Worm (Caenorhabditis elegans) whole organism, L1 larva: Measurements from ENCODE around the gene haly-1.

Experiments
- C16A3.4 ChIP-seq: fragments of 150-350 bp; optimal IDR thresholded peaks from 2 replicates; lab custom pipeline; 2014; ENCODE audit warnings: missing biosample characterization, missing genetic modification characterization
- Y116A8C.19 ChIP-seq: sonication (generic microtip); optimal IDR thresholded peaks from 2 replicates; lab custom pipeline; 2016; ENCODE audit warnings: missing compliant biosample characterization, missing genetic modification characterization, borderline replicate concordance
- aha-1 ChIP-seq: fragments of 150-350 bp; optimal IDR thresholded peaks from 2 replicates; lab custom pipeline; 2014; ENCODE audit warnings: missing biosample characterization, missing genetic modification characterization
- alr-1 ChIP-seq: fragments of 200-800 bp; sonication (Bioruptor generic); optimal IDR thresholded peaks from 2 replicates; lab custom pipeline; 2018; ENCODE audit warnings: borderline replicate concordance, mild to moderate bottlenecking, missing genetic modification characterization, missing compliant biosample characterization
- ama-1 ChIP-seq: fragments of 150-350 bp; optimal IDR thresholded peaks from 2 replicates; lab custom pipeline; 2014
- blmp-1 ChIP-seq: fragments of 150-350 bp; optimal IDR thresholded peaks from 2 replicates; lab custom pipeline; 2014; ENCODE audit warnings: missing biosample characterization, missing genetic modification characterization
- ceh-63 ChIP-seq: fragments of 200-800 bp; sonication (Bioruptor generic); optimal IDR thresholded peaks from 2 replicates; lab custom pipeline; 2018; ENCODE audit warnings: mild to moderate bottlenecking, missing genetic modification characterization, missing compliant biosample characterization
- ceh-88 ChIP-seq: fragments of 200-800 bp; sonication (Bioruptor generic); IDR thresholded peaks from 2 replicates; pipeline ENCODE4 v1.3.6; 2022; ENCODE audit warnings: missing genetic modification characterization, missing compliant biosample characterization
- ceh-90 ChIP-seq: sonication (generic microtip); optimal IDR thresholded peaks from 2 replicates; lab custom pipeline; 2016; ENCODE audit warnings: missing genetic modification characterization, missing compliant biosample characterization
- ces-1 ChIP-seq: fragments of 150-350 bp; optimal IDR thresholded peaks from 2 replicates; lab custom pipeline; 2014; ENCODE audit warnings: missing biosample characterization, missing genetic modification reagents, missing genetic modification characterization
- dsc-1 ChIP-seq: sonication (generic microtip); optimal IDR thresholded peaks from 2 replicates; lab custom pipeline; 2016; ENCODE audit warnings: mild to moderate bottlenecking, missing genetic modification characterization, missing compliant biosample characterization
- efl-3 ChIP-seq: fragments of 200-800 bp; sonication (Bioruptor generic); optimal IDR thresholded peaks from 2 replicates; lab custom pipeline; 2018; ENCODE audit warnings: mild to moderate bottlenecking, missing genetic modification characterization, missing compliant biosample characterization
- egl-27 ChIP-seq, 2 experiments: fragments of 150-350 bp in 1 of 2; sonication (generic microtip); optimal IDR thresholded peaks; 3 replicates each; lab custom pipeline; 2017 to 2018; ENCODE audit warnings: missing biosample characterization in 2 of 2, missing genetic modification characterization in 2 of 2, missing genetic modification reagents in 2 of 2
- ets-5 ChIP-seq: fragments of 200-800 bp; sonication (Bioruptor generic); IDR thresholded peaks from 2 replicates; pipeline ENCODE4 v1.3.6; 2022; ENCODE audit warnings: missing genetic modification characterization, missing compliant biosample characterization
- fkh-10 ChIP-seq: sonication (generic microtip); optimal IDR thresholded peaks from 2 replicates; lab custom pipeline; 2017; ENCODE audit warnings: missing biosample characterization, missing genetic modification reagents, missing genetic modification characterization
- fkh-8 ChIP-seq: sonication (generic microtip); optimal IDR thresholded peaks from 2 replicates; lab custom pipeline; 2016; ENCODE audit warnings: mild to moderate bottlenecking, missing genetic modification characterization, missing compliant biosample characterization
- fos-1 ChIP-seq: fragments of 150-350 bp; optimal IDR thresholded peaks from 2 replicates; lab custom pipeline; 2014; ENCODE audit warnings: missing biosample characterization, missing genetic modification characterization
- hlh-17 ChIP-seq: fragments of 200-800 bp; sonication (Bioruptor generic); optimal IDR thresholded peaks from 2 replicates; lab custom pipeline; 2018; ENCODE audit warnings: missing genetic modification characterization, mild to moderate bottlenecking, missing compliant biosample characterization, moderate library complexity, borderline replicate concordance
- hlh-4 ChIP-seq: sonication (generic microtip); optimal IDR thresholded peaks from 2 replicates; lab custom pipeline; 2016; ENCODE audit warnings: mild to moderate bottlenecking, missing genetic modification characterization, missing compliant biosample characterization
- hpl-2 ChIP-seq: fragments of 150-350 bp; optimal IDR thresholded peaks from 2 replicates; lab custom pipeline; 2014; ENCODE audit warnings: missing biosample characterization, missing genetic modification reagents, missing genetic modification characterization
- irx-1 ChIP-seq: sonication (generic microtip); optimal IDR thresholded peaks from 2 replicates; lab custom pipeline; 2016; ENCODE audit warnings: missing genetic modification characterization, missing compliant biosample characterization
- isw-1 ChIP-seq: fragments of 200-800 bp; sonication (Bioruptor generic); IDR thresholded peaks from 2 replicates; pipeline ENCODE4 v1.3.6; 2022; ENCODE audit warnings: missing genetic modification characterization, missing compliant biosample characterization
- jun-1 ChIP-seq: fragments of 150-350 bp; optimal IDR thresholded peaks from 2 replicates; lab custom pipeline; 2014; ENCODE audit warnings: missing biosample characterization, missing genetic modification reagents, missing genetic modification characterization
- lin-14 ChIP-seq: fragments of 200-800 bp; sonication (Bioruptor generic); optimal IDR thresholded peaks from 2 replicates; lab custom pipeline; 2018; ENCODE audit warnings: mild to moderate bottlenecking, missing genetic modification characterization, moderate library complexity, missing compliant biosample characterization
- lin-35 ChIP-seq, 2 experiments: fragments of 150-350 bp; optimal IDR thresholded peaks; 2 replicates each; lab custom pipeline; 2014; ENCODE audit warnings: missing biosample characterization in 2 of 2, missing genetic modification characterization in 2 of 2, missing genetic modification reagents in 2 of 2
- lin-39 ChIP-seq: fragments of 150-350 bp; optimal IDR thresholded peaks from 2 replicates; lab custom pipeline; 2014; ENCODE audit warnings: missing biosample characterization, missing genetic modification reagents, missing genetic modification characterization
- lir-3 ChIP-seq: sonication (generic microtip); optimal IDR thresholded peaks from 2 replicates; lab custom pipeline; 2016; ENCODE audit warnings: mild to moderate bottlenecking, missing genetic modification characterization, moderate library complexity, missing compliant biosample characterization; ENCODE audit not compliant: poor library complexity
- lsy-2 ChIP-seq, 2 experiments: fragments of 150-350 bp; optimal IDR thresholded peaks; 2 replicates each; lab custom pipeline; 2014; ENCODE audit warnings: missing biosample characterization in 2 of 2, missing genetic modification characterization in 2 of 2
- mdl-1 ChIP-seq, 2 experiments: fragments of 150-350 bp; optimal IDR thresholded peaks; 2 replicates each; lab custom pipeline; 2014 to 2017; ENCODE audit warnings: missing biosample characterization in 2 of 2, missing genetic modification characterization in 2 of 2, inconsistent platforms in 1 of 2
- mef-2 ChIP-seq: fragments of 150-350 bp; optimal IDR thresholded peaks from 2 replicates; lab custom pipeline; 2014; ENCODE audit warnings: missing biosample characterization, missing genetic modification characterization
- mep-1 ChIP-seq: fragments of 150-350 bp; optimal IDR thresholded peaks from 2 replicates; lab custom pipeline; 2014; ENCODE audit warnings: missing biosample characterization, missing genetic modification characterization
- nhr-11 ChIP-seq: fragments of 150-350 bp; optimal IDR thresholded peaks from 2 replicates; lab custom pipeline; 2014; ENCODE audit warnings: missing biosample characterization, missing genetic modification characterization
- nhr-12 ChIP-seq: sonication (generic microtip); optimal IDR thresholded peaks from 2 replicates; lab custom pipeline; 2017; ENCODE audit warnings: missing biosample characterization, missing genetic modification characterization
- nhr-20 ChIP-seq: sonication (generic microtip); optimal IDR thresholded peaks from 2 replicates; lab custom pipeline; 2016; ENCODE audit warnings: mild to moderate bottlenecking, missing genetic modification characterization, missing compliant biosample characterization
- nhr-28 ChIP-seq: fragments of 150-350 bp; optimal IDR thresholded peaks from 2 replicates; lab custom pipeline; 2014; ENCODE audit warnings: missing biosample characterization, missing genetic modification characterization
- nhr-71 ChIP-seq: sonication (generic microtip); optimal IDR thresholded peaks from 2 replicates; lab custom pipeline; 2016; ENCODE audit warnings: mild to moderate bottlenecking, missing genetic modification characterization, moderate library complexity, missing compliant biosample characterization
- nhr-90 ChIP-seq: sonication (generic microtip); optimal IDR thresholded peaks from 2 replicates; lab custom pipeline; 2016; ENCODE audit warnings: mild to moderate bottlenecking, missing genetic modification characterization, missing compliant biosample characterization; ENCODE audit not compliant: poor library complexity
- rnt-1 ChIP-seq: sonication (generic microtip); optimal IDR thresholded peaks from 2 replicates; lab custom pipeline; 2016; ENCODE audit warnings: mild to moderate bottlenecking, missing genetic modification characterization, moderate library complexity, missing compliant biosample characterization
- skn-1 ChIP-seq: fragments of 150-350 bp; optimal IDR thresholded peaks from 2 replicates; lab custom pipeline; 2014; ENCODE audit warnings: missing biosample characterization, missing genetic modification characterization
- snu-23 ChIP-seq: sonication (generic microtip); optimal IDR thresholded peaks from 2 replicates; lab custom pipeline; 2016; ENCODE audit warnings: missing genetic modification characterization, missing compliant biosample characterization
- sox-4 ChIP-seq: sonication (generic microtip); optimal IDR thresholded peaks from 2 replicates; lab custom pipeline; 2016; ENCODE audit warnings: missing genetic modification characterization, missing compliant biosample characterization
- sup-37 ChIP-seq: fragments of 200-800 bp; sonication (Bioruptor generic); optimal IDR thresholded peaks from 2 replicates; lab custom pipeline; 2018; ENCODE audit warnings: mild to moderate bottlenecking, missing genetic modification characterization, missing compliant biosample characterization
- swsn-7 ChIP-seq: sonication (generic microtip); optimal IDR thresholded peaks from 2 replicates; lab custom pipeline; 2016; ENCODE audit warnings: missing genetic modification characterization, missing compliant biosample characterization
- unc-130 ChIP-seq: fragments of 150-350 bp; optimal IDR thresholded peaks from 2 replicates; lab custom pipeline; 2017; ENCODE audit warnings: missing biosample characterization, missing genetic modification characterization, inconsistent platforms
- unc-30 ChIP-seq: sonication (generic microtip); optimal IDR thresholded peaks from 2 replicates; lab custom pipeline; 2017; ENCODE audit warnings: missing biosample characterization, missing genetic modification characterization
- unc-62 ChIP-seq: fragments of 150-350 bp; optimal IDR thresholded peaks from 2 replicates; lab custom pipeline; 2014; ENCODE audit warnings: missing biosample characterization, missing genetic modification reagents, missing genetic modification characterization
- unc-98 ChIP-seq: fragments of 200-800 bp; sonication (Bioruptor generic); IDR thresholded peaks from 2 replicates; pipeline ENCODE4 v1.3.6; 2022; ENCODE audit warnings: missing genetic modification characterization, missing compliant biosample characterization
- xbp-1 ChIP-seq: sonication (generic microtip); optimal IDR thresholded peaks from 2 replicates; lab custom pipeline; 2016; ENCODE audit warnings: missing genetic modification characterization, missing compliant biosample characterization
- zag-1 ChIP-seq: fragments of 150-350 bp; optimal IDR thresholded peaks from 2 replicates; lab custom pipeline; 2014; ENCODE audit warnings: missing biosample characterization, missing genetic modification characterization
- zip-4 ChIP-seq: fragments of 200-800 bp; sonication (Bioruptor generic); optimal IDR thresholded peaks from 2 replicates; lab custom pipeline; 2018; ENCODE audit warnings: mild to moderate bottlenecking, missing genetic modification characterization, moderate library complexity, missing compliant biosample characterization

Gene haly-1

DNA sequence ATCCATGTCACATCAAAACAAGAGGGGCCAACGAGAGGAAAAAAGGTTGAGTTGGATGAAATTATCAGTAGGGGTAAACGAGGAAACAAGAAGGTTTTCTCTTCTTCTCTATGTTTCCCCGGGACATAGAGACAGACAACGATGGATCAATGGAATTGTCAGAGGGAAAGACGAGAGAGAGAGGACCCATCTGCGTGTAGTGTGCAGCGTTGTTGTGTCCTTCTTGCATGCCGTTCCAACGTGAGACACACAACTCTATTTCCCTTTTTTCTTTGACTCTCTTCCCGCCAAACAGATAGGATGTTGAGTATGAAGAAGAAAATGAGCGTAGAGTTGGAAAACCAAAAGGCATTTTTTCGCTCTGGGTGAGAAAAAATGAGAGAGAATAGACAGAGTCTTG, 4.6 kb upstream of the haly-1 start (continued):
- TF ChIP-seq mef-2 (tag; lab: Kevin White, UChicago) (peak; percentile 14), nhr-90 (tag; lab: Kevin White, UChicago) (peak; percentile 25), hlh-4 (tag; lab: Kevin White, UChicago) (no peak)
- TF ChIP-seq, all 84 proteins: peak for 35

ce11 chrX:10900079-10900724, 3.8 kb upstream of the haly-1 start, which contains the start of gene suca-1:
suca-1 (minus strand) TSS chrX:10900114.
- TF ChIP-seq unc-98 (no peak), egl-27 (tag; optimal IDR thresholded peaks at IDR 0.05; lab: Kevin White, UChicago) (no peak), unc-62 (no peak), nhr-12 (no peak), swsn-7 (tag; lab: Kevin White, UChicago) (peak; percentile 57), unc-30 (tag; lab: Kevin White, UChicago) (no peak), ets-5 (GFP tag; lab: Robert Waterston, UW) (no peak), mdl-1 (tag; optimal IDR thresholded peaks at IDR 0.05; lab: Kevin White, UChicago) (peak in 1 of 2 experiments; percentile 27), fkh-8 (tag; lab: Kevin White, UChicago) (peak; percentile 59), blmp-1 (peak; percentile 83), ceh-90 (tag; lab: Kevin White, UChicago) (no peak), hlh-17 (GFP tag; lab: Kevin White, UChicago) (no peak), xbp-1 (tag; lab: Kevin White, UChicago) (peak; percentile 24), hlh-4 (tag; lab: Kevin White, UChicago) (no peak), nhr-90 (tag; lab: Kevin White, UChicago) (peak; percentile 38), alr-1 (tag; lab: Kevin White, UChicago) (no peak), lin-39 (tag; lab: Kevin White, UChicago) (no peak), ceh-63 (no peak), lir-3 (tag; lab: Kevin White, UChicago) (no peak), zip-4 (GFP tag; lab: Kevin White, UChicago) (no peak), nhr-20 (tag; lab: Kevin White, UChicago) (peak; percentile 61), skn-1 (tag; lab: Kevin White, UChicago) (no peak), dsc-1 (tag; lab: Kevin White, UChicago) (peak; percentile 3), lin-14 (peak; percentile 72), zag-1 (tag; lab: Kevin White, UChicago) (no peak), lin-35 (GFP tag; optimal IDR thresholded peaks at IDR 0.05; lab: Kevin White, UChicago) (peak; percentile 40 to 54), mep-1 (tag; lab: Kevin White, UChicago) (peak; percentile 72), irx-1 (tag; lab: Kevin White, UChicago) (no peak), fkh-10 (no peak), jun-1 (tag; lab: Kevin White, UChicago) (peak; percentile 7), efl-3 (GFP tag; lab: Kevin White, UChicago) (no peak), fos-1 (tag; lab: Kevin White, UChicago) (no peak), rnt-1 (tag; lab: Kevin White, UChicago) (peak; percentile 61), sup-37 (no peak), nhr-28 (no peak), sox-4 (tag; lab: Kevin White, UChicago) (no peak), unc-130 (no peak), mef-2 (tag; lab: Kevin White, UChicago) (no peak), snu-23 (GFP tag; lab: Kevin White, UChicago) (peak; percentile 61), ceh-88 (GFP tag; lab: Robert Waterston, UW) (no peak), aha-1 (tag; lab: Kevin White, UChicago) (no peak), C16A3.4 (tag; lab: Kevin White, UChicago) (peak; percentile 7), Y116A8C.19 (tag; lab: Kevin White, UChicago) (no peak), nhr-71 (tag; lab: Kevin White, UChicago) (peak; percentile 51), hpl-2 (GFP tag; lab: Kevin White, UChicago) (no peak), ces-1 (GFP tag; lab: Kevin White, UChicago) (no peak), isw-1 (GFP tag; lab: Robert Waterston, UW) (0 out of 2 replicates have a peak, but pooled peaks have one; percentile 6), ama-1 (lab: Kevin White, UChicago) (no peak), nhr-11 (tag; lab: Kevin White, UChicago) (no peak), lsy-2 (tag; optimal IDR thresholded peaks at IDR 0.05; lab: Kevin White, UChicago) (peak; percentile 14 to 50)
